Fruit fly (Drosophila melanogaster): ENCODE data around the gene Ada.

Ada gene

DNA sequence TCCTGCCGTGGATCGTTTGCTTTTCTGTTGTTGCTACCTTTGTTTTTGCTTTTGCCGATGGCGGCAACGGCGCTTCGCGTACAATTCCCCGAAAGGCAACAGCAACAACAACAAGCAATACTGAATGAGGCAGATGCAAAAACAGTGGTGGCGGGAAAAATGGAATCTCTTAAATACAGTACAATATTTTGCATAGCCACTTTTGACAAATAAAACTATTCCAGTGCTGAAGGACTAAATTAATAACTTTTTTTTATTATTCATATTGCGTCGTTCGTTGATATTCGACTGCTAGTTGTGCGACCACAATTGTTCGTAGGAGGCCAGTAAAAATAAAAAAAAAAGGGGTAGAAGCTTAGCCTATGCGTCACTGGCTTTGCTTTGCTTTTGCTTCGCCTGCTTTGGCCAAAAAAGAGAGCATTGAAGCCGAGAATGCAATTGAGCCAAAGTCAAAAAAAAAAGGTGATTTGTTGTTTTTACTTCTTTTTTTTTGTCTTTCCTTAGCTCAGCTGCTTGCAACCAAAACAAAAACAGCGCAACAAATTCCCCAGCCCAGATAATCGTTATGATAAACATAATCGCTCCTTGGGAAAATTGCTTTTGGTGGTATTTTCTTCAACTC, 33.1 kb upstream of the Ada start (continued):
- peak; percentile 75 for TF ChIP-seq CG1233 (GFP tag; optimal IDR thresholded peaks at IDR 0.05)
- no peak for TF ChIP-seq sim (GFP tag; IDR thresholded peaks at IDR 0.05)
- peak; percentile 61 for TF ChIP-seq CG2202 (tag; optimal IDR thresholded peaks at IDR 0.05)
- TF ChIP-seq sima (GFP tag; optimal IDR thresholded peaks at IDR 0.05), result peak; percentile 8
- TF ChIP-seq Nf-YA (GFP tag; IDR thresholded peaks at IDR 0.05), result peak; percentile 84
- no peak for TF ChIP-seq CG16813 (GFP tag; IDR thresholded peaks at IDR 0.05; ENCODE audit: partially characterized antibody)
- peak; percentile 91 for TF ChIP-seq gem (tag; optimal IDR thresholded peaks at IDR 0.05)
- no peak for TF ChIP-seq hth (optimal IDR thresholded peaks at IDR 0.05)
- TF ChIP-seq CG9727 (GFP tag; optimal IDR thresholded peaks at IDR 0.05), result peak; percentile 80
- TF ChIP-seq CG3065 (GFP tag; optimal IDR thresholded peaks at IDR 0.05), result peak; percentile 58
- peak; percentile 78 for TF ChIP-seq NK7.1 (GFP tag; optimal IDR thresholded peaks at IDR 0.05)
- peak; percentile 86 for TF ChIP-seq CG7839 (tag; optimal IDR thresholded peaks at IDR 0.05)
- TF ChIP-seq CG17328 (GFP tag; IDR thresholded peaks at IDR 0.05), result peak; percentile 92
- TF ChIP-seq pita (GFP tag; optimal IDR thresholded peaks at IDR 0.05), result no peak
- TF ChIP-seq sc (optimal IDR thresholded peaks at IDR 0.05), result no peak
- TF ChIP-seq sc (GFP tag; optimal IDR thresholded peaks at IDR 0.05), result peak; percentile 61
- peak; percentile 76 for TF ChIP-seq CG30431 (GFP tag; optimal IDR thresholded peaks at IDR 0.05)
- TF ChIP-seq esg (GFP tag; conservative IDR thresholded peaks at IDR 0.05), result peak; percentile 92
- peak; percentile 85 for TF ChIP-seq HmgZ (tag; optimal IDR thresholded peaks at IDR 0.05)
- peak; percentile 73 for TF ChIP-seq CG17186 (GFP tag; optimal IDR thresholded peaks at IDR 0.05)
- no peak for TF ChIP-seq stwl (tag; optimal IDR thresholded peaks at IDR 0.05)
- TF ChIP-seq trh (GFP tag; optimal IDR thresholded peaks at IDR 0.05), result no peak
- TF ChIP-seq onecut (GFP tag; IDR thresholded peaks at IDR 0.05), result peak; percentile 80
- peak; percentile 77 for TF ChIP-seq Mad (GFP tag; optimal IDR thresholded peaks at IDR 0.05)
- peak; percentile 61 for TF ChIP-seq Myb (GFP tag; optimal IDR thresholded peaks at IDR 0.05)
- peak; percentile 79 for TF ChIP-seq CG10267 (tag; optimal IDR thresholded peaks at IDR 0.05)
- TF ChIP-seq Opbp (GFP tag; IDR thresholded peaks at IDR 0.05; ENCODE audit: partially characterized antibody), result no peak
- peak; percentile 88 for TF ChIP-seq Rfx (GFP tag; IDR thresholded peaks at IDR 0.05)
- peak; percentile 85 for TF ChIP-seq MBD-R2 (GFP tag; IDR thresholded peaks at IDR 0.05)
- TF ChIP-seq CG32767 (GFP tag; IDR thresholded peaks at IDR 0.05), result peak; percentile 90
- no peak for TF ChIP-seq CG13287 (GFP tag; IDR thresholded peaks at IDR 0.05; ENCODE audit: partially characterized antibody)
- TF ChIP-seq CG10462 (GFP tag; optimal IDR thresholded peaks at IDR 0.05), result peak; percentile 63
- peak; percentile 49 for TF ChIP-seq Fer2 (tag; optimal IDR thresholded peaks at IDR 0.05)
- peak; percentile 62 for TF ChIP-seq CG4617 (GFP tag; optimal IDR thresholded peaks at IDR 0.05; ENCODE audit: borderline replicate concordance)
- peak; percentile 85; the same call in 2 of the 3 replicates for TF ChIP-seq CG3726 (GFP tag; IDR thresholded peaks at IDR 0.05)
- peak; percentile 92 for TF ChIP-seq CG4360 (GFP tag; IDR thresholded peaks at IDR 0.05)
- TF ChIP-seq E2f2 (GFP tag; IDR thresholded peaks at IDR 0.05), result peak; percentile 71
- no peak for TF ChIP-seq knrl (GFP tag; IDR thresholded peaks at IDR 0.05; ENCODE audit: partially characterized antibody)
- TF ChIP-seq sna (GFP tag; IDR thresholded peaks at IDR 0.05; ENCODE audit: partially characterized antibody), result no peak
- peak; percentile 69 for TF ChIP-seq odd (GFP tag; optimal IDR thresholded peaks at IDR 0.05)
- no peak for TF ChIP-seq hbn (GFP tag; IDR thresholded peaks at IDR 0.05; ENCODE audit: partially characterized antibody)
- TF ChIP-seq Antp (GFP tag; optimal IDR thresholded peaks at IDR 0.05), result peak; percentile 79
- TF ChIP-seq Lhr (GFP tag; optimal IDR thresholded peaks at IDR 0.05), result peak; percentile 46
- peak; percentile 77 for TF ChIP-seq Max (GFP tag; optimal IDR thresholded peaks at IDR 0.05)
- peak; percentile 89 for TF ChIP-seq CG11093 (GFP tag; IDR thresholded peaks at IDR 0.05)
- TF ChIP-seq fd64A (GFP tag; optimal IDR thresholded peaks at IDR 0.05), result peak; percentile 69
- peak; percentile 59 for TF ChIP-seq CG5180 (GFP tag; optimal IDR thresholded peaks at IDR 0.05)
- no peak for TF ChIP-seq bbx (GFP tag; IDR thresholded peaks at IDR 0.05; ENCODE audit: partially characterized antibody)
- peak; percentile 45 for TF ChIP-seq CG8944 (GFP tag; optimal IDR thresholded peaks at IDR 0.05)
- peak; percentile 91 for TF ChIP-seq H2.0 (GFP tag; IDR thresholded peaks at IDR 0.05)
